Worm (Caenorhabditis elegans) whole organism, L1 larva: ENCODE results near the gene srh-192.

Experiments
- C04F5.9 ChIP-seq: sonication (generic microtip); optimal IDR thresholded peaks from 2 replicates; lab custom pipeline; 2016; ENCODE audit warnings: missing genetic modification characterization, missing compliant biosample characterization
- C34B4.2 ChIP-seq: sonication (generic microtip); optimal IDR thresholded peaks from 2 replicates; lab custom pipeline; 2017; ENCODE audit warnings: mild to moderate bottlenecking, missing genetic modification characterization, missing compliant biosample characterization
- Y116A8C.19 ChIP-seq: sonication (generic microtip); optimal IDR thresholded peaks from 2 replicates; lab custom pipeline; 2016; ENCODE audit warnings: missing compliant biosample characterization, missing genetic modification characterization, borderline replicate concordance
- aha-1 ChIP-seq: fragments of 150-350 bp; optimal IDR thresholded peaks from 2 replicates; lab custom pipeline; 2014; ENCODE audit warnings: missing biosample characterization, missing genetic modification characterization
- alr-1 ChIP-seq: fragments of 200-800 bp; sonication (Bioruptor generic); optimal IDR thresholded peaks from 2 replicates; lab custom pipeline; 2018; ENCODE audit warnings: borderline replicate concordance, mild to moderate bottlenecking, missing genetic modification characterization, missing compliant biosample characterization
- aly-2 ChIP-seq: fragments of 150-350 bp; optimal IDR thresholded peaks from 2 replicates; lab custom pipeline; 2014; ENCODE audit warnings: missing biosample characterization, missing genetic modification characterization
- ama-1 ChIP-seq: fragments of 150-350 bp; optimal IDR thresholded peaks from 2 replicates; lab custom pipeline; 2014
- blmp-1 ChIP-seq: fragments of 150-350 bp; optimal IDR thresholded peaks from 2 replicates; lab custom pipeline; 2014; ENCODE audit warnings: missing biosample characterization, missing genetic modification characterization
- ceh-88 ChIP-seq: fragments of 200-800 bp; sonication (Bioruptor generic); IDR thresholded peaks from 2 replicates; pipeline ENCODE4 v1.3.6; 2022; ENCODE audit warnings: missing genetic modification characterization, missing compliant biosample characterization
- dpl-1 ChIP-seq, 3 experiments: fragments of 150-350 bp in 2 of 3; sonication (generic microtip) in 1 of 3; optimal IDR thresholded peaks; 2 replicates each; lab custom pipeline; 2014 to 2017; ENCODE audit warnings: missing biosample characterization in 3 of 3, missing genetic modification characterization in 3 of 3, missing genetic modification reagents in 3 of 3
- efl-1 ChIP-seq, 4 experiments: fragments of 150-350 bp; optimal IDR thresholded peaks in 3 of 4; peaks in 1 of 4; 1 replicate in 1 of 4; 2 replicates in 3 of 4; lab custom pipeline; 2014; ENCODE audit warnings: missing biosample characterization in 2 of 4, missing genetic modification characterization in 2 of 4, missing genetic modification reagents in 2 of 4
- efl-3 ChIP-seq: fragments of 200-800 bp; sonication (Bioruptor generic); optimal IDR thresholded peaks from 2 replicates; lab custom pipeline; 2018; ENCODE audit warnings: mild to moderate bottlenecking, missing genetic modification characterization, missing compliant biosample characterization
- elt-2 ChIP-seq: sonication (generic microtip); optimal IDR thresholded peaks from 2 replicates; lab custom pipeline; 2016; ENCODE audit warnings: missing genetic modification characterization, mild to moderate bottlenecking, inconsistent platforms, missing compliant biosample characterization, missing genetic modification reagents
- fkh-4 ChIP-seq: sonication (generic microtip); optimal IDR thresholded peaks from 2 replicates; lab custom pipeline; 2016; ENCODE audit warnings: missing compliant biosample characterization, missing genetic modification characterization, borderline replicate concordance
- fkh-8 ChIP-seq: sonication (generic microtip); optimal IDR thresholded peaks from 2 replicates; lab custom pipeline; 2016; ENCODE audit warnings: mild to moderate bottlenecking, missing genetic modification characterization, missing compliant biosample characterization
- hlh-17 ChIP-seq: fragments of 200-800 bp; sonication (Bioruptor generic); optimal IDR thresholded peaks from 2 replicates; lab custom pipeline; 2018; ENCODE audit warnings: missing genetic modification characterization, mild to moderate bottlenecking, missing compliant biosample characterization, moderate library complexity, borderline replicate concordance
- hlh-4 ChIP-seq: sonication (generic microtip); optimal IDR thresholded peaks from 2 replicates; lab custom pipeline; 2016; ENCODE audit warnings: mild to moderate bottlenecking, missing genetic modification characterization, missing compliant biosample characterization
- hpl-2 ChIP-seq: fragments of 150-350 bp; optimal IDR thresholded peaks from 2 replicates; lab custom pipeline; 2014; ENCODE audit warnings: missing biosample characterization, missing genetic modification reagents, missing genetic modification characterization
- irx-1 ChIP-seq: sonication (generic microtip); optimal IDR thresholded peaks from 2 replicates; lab custom pipeline; 2016; ENCODE audit warnings: missing genetic modification characterization, missing compliant biosample characterization
- isw-1 ChIP-seq: fragments of 200-800 bp; sonication (Bioruptor generic); IDR thresholded peaks from 2 replicates; pipeline ENCODE4 v1.3.6; 2022; ENCODE audit warnings: missing genetic modification characterization, missing compliant biosample characterization
- jun-1 ChIP-seq: fragments of 150-350 bp; optimal IDR thresholded peaks from 2 replicates; lab custom pipeline; 2014; ENCODE audit warnings: missing biosample characterization, missing genetic modification reagents, missing genetic modification characterization
- lin-14 ChIP-seq: fragments of 200-800 bp; sonication (Bioruptor generic); optimal IDR thresholded peaks from 2 replicates; lab custom pipeline; 2018; ENCODE audit warnings: mild to moderate bottlenecking, missing genetic modification characterization, moderate library complexity, missing compliant biosample characterization
- lin-39 ChIP-seq: fragments of 150-350 bp; optimal IDR thresholded peaks from 2 replicates; lab custom pipeline; 2014; ENCODE audit warnings: missing biosample characterization, missing genetic modification reagents, missing genetic modification characterization
- lir-3 ChIP-seq: sonication (generic microtip); optimal IDR thresholded peaks from 2 replicates; lab custom pipeline; 2016; ENCODE audit warnings: mild to moderate bottlenecking, missing genetic modification characterization, moderate library complexity, missing compliant biosample characterization; ENCODE audit not compliant: poor library complexity
- mdl-1 ChIP-seq, 2 experiments: fragments of 150-350 bp; optimal IDR thresholded peaks; 2 replicates each; lab custom pipeline; 2014 to 2017; ENCODE audit warnings: missing biosample characterization in 2 of 2, missing genetic modification characterization in 2 of 2, inconsistent platforms in 1 of 2
- mep-1 ChIP-seq: fragments of 150-350 bp; optimal IDR thresholded peaks from 2 replicates; lab custom pipeline; 2014; ENCODE audit warnings: missing biosample characterization, missing genetic modification characterization
- nhr-19 ChIP-seq: fragments of 200-800 bp; sonication (Bioruptor generic); conservative IDR thresholded peaks from 2 replicates; pipeline ENCODE4 v1.3.6; 2022; ENCODE audit warnings: missing genetic modification characterization, missing compliant biosample characterization
- nhr-28 ChIP-seq: fragments of 150-350 bp; optimal IDR thresholded peaks from 2 replicates; lab custom pipeline; 2014; ENCODE audit warnings: missing biosample characterization, missing genetic modification characterization
- nhr-47 ChIP-seq: sonication (generic microtip); optimal IDR thresholded peaks from 2 replicates; lab custom pipeline; 2016; ENCODE audit warnings: mild to moderate bottlenecking, missing genetic modification characterization, moderate library complexity, missing compliant biosample characterization
- nhr-71 ChIP-seq: sonication (generic microtip); optimal IDR thresholded peaks from 2 replicates; lab custom pipeline; 2016; ENCODE audit warnings: mild to moderate bottlenecking, missing genetic modification characterization, moderate library complexity, missing compliant biosample characterization
- nhr-76 ChIP-seq: sonication (generic microtip); optimal IDR thresholded peaks from 2 replicates; lab custom pipeline; 2017; ENCODE audit warnings: missing biosample characterization, missing genetic modification characterization
- nhr-85 ChIP-seq: sonication (generic microtip); peaks from one replicate; lab custom pipeline; 2016; ENCODE audit warnings: missing genetic modification characterization, inconsistent platforms, missing compliant biosample characterization
- nhr-90 ChIP-seq: sonication (generic microtip); optimal IDR thresholded peaks from 2 replicates; lab custom pipeline; 2016; ENCODE audit warnings: mild to moderate bottlenecking, missing genetic modification characterization, missing compliant biosample characterization; ENCODE audit not compliant: poor library complexity
- pag-3 ChIP-seq: sonication (generic microtip); optimal IDR thresholded peaks from 2 replicates; lab custom pipeline; 2017; ENCODE audit warnings: missing genetic modification characterization, mild to moderate bottlenecking, missing compliant biosample characterization, antibody characterized with exemption, borderline replicate concordance; ENCODE audit not compliant: insufficient read depth
- pqm-1 ChIP-seq: sonication (generic microtip); optimal IDR thresholded peaks from 3 replicates; lab custom pipeline; 2017; ENCODE audit warnings: missing biosample characterization, missing genetic modification characterization
- snpc-4 ChIP-seq: fragments of 150-350 bp; optimal IDR thresholded peaks from 2 replicates; lab custom pipeline; 2014; ENCODE audit warnings: missing biosample characterization, missing genetic modification characterization
- sox-4 ChIP-seq: sonication (generic microtip); optimal IDR thresholded peaks from 2 replicates; lab custom pipeline; 2016; ENCODE audit warnings: missing genetic modification characterization, missing compliant biosample characterization
- sptf-1 ChIP-seq: fragments of 150-350 bp; optimal IDR thresholded peaks from 2 replicates; lab custom pipeline; 2014; ENCODE audit warnings: missing biosample characterization, missing genetic modification characterization
- sup-37 ChIP-seq: fragments of 200-800 bp; sonication (Bioruptor generic); optimal IDR thresholded peaks from 2 replicates; lab custom pipeline; 2018; ENCODE audit warnings: mild to moderate bottlenecking, missing genetic modification characterization, missing compliant biosample characterization
- swsn-7 ChIP-seq: sonication (generic microtip); optimal IDR thresholded peaks from 2 replicates; lab custom pipeline; 2016; ENCODE audit warnings: missing genetic modification characterization, missing compliant biosample characterization
- tlp-1 ChIP-seq: fragments of 150-350 bp; optimal IDR thresholded peaks from 2 replicates; lab custom pipeline; 2014; ENCODE audit warnings: missing biosample characterization, missing genetic modification characterization
- unc-130 ChIP-seq: fragments of 150-350 bp; optimal IDR thresholded peaks from 2 replicates; lab custom pipeline; 2017; ENCODE audit warnings: missing biosample characterization, missing genetic modification characterization, inconsistent platforms
- unc-30 ChIP-seq: sonication (generic microtip); optimal IDR thresholded peaks from 2 replicates; lab custom pipeline; 2017; ENCODE audit warnings: missing biosample characterization, missing genetic modification characterization
- unc-86 ChIP-seq: sonication (generic microtip); optimal IDR thresholded peaks from 2 replicates; lab custom pipeline; 2016; ENCODE audit warnings: missing genetic modification characterization, missing compliant biosample characterization
- unc-98 ChIP-seq: fragments of 200-800 bp; sonication (Bioruptor generic); IDR thresholded peaks from 2 replicates; pipeline ENCODE4 v1.3.6; 2022; ENCODE audit warnings: missing genetic modification characterization, missing compliant biosample characterization
- zip-4 ChIP-seq: fragments of 200-800 bp; sonication (Bioruptor generic); optimal IDR thresholded peaks from 2 replicates; lab custom pipeline; 2018; ENCODE audit warnings: mild to moderate bottlenecking, missing genetic modification characterization, moderate library complexity, missing compliant biosample characterization
- ztf-4 ChIP-seq: fragments of 150-350 bp; optimal IDR thresholded peaks from 2 replicates; lab custom pipeline; 2014; ENCODE audit warnings: missing biosample characterization, missing genetic modification characterization

The srh-192 gene

ce11 chrV:4357369-4357768 lies 42.4 kb upstream of the srh-192 start (continued):
- TF ChIP-seq mep-1 (tag; lab: Kevin White, UChicago) = peak; percentile 7
- TF ChIP-seq pag-3 = no peak
- no peak for TF ChIP-seq ceh-88
- TF ChIP-seq lin-14 (GFP tag; lab: Kevin White, UChicago) = peak; percentile 80
- no peak for TF ChIP-seq sox-4
- no peak for TF ChIP-seq aly-2 (tag; lab: Kevin White, UChicago)
- no peak for TF ChIP-seq ztf-4 (tag; lab: Kevin White, UChicago)
- no peak for TF ChIP-seq lin-39 (tag; lab: Kevin White, UChicago)
- no peak for TF ChIP-seq sup-37 (GFP tag; lab: Kevin White, UChicago)
- no peak for TF ChIP-seq snpc-4 (tag; lab: Kevin White, UChicago)
- no peak for TF ChIP-seq hlh-4 (tag; lab: Kevin White, UChicago)
- TF ChIP-seq Y116A8C.19 = no peak
- no peak for TF ChIP-seq nhr-76 (tag; lab: Kevin White, UChicago)
- no peak for TF ChIP-seq isw-1 (GFP tag; lab: Robert Waterston, UW)
- TF ChIP-seq zip-4 (GFP tag; lab: Kevin White, UChicago) = no peak
- no peak for TF ChIP-seq fkh-8 (tag; lab: Kevin White, UChicago)
- TF ChIP-seq nhr-71 (tag; lab: Kevin White, UChicago) = peak; percentile 46
- no peak for TF ChIP-seq alr-1
- TF ChIP-seq sptf-1 (tag; lab: Kevin White, UChicago) = no peak
- TF ChIP-seq blmp-1 (tag; lab: Kevin White, UChicago) = peak; percentile 93
- no peak for TF ChIP-seq nhr-85 (tag; lab: Kevin White, UChicago)
- no peak for TF ChIP-seq nhr-28
- no peak for TF ChIP-seq hpl-2 (GFP tag; lab: Kevin White, UChicago)
- TF ChIP-seq jun-1 = no peak
- no peak for TF ChIP-seq swsn-7 (tag; lab: Kevin White, UChicago)
- no peak for TF ChIP-seq C04F5.9 (tag; lab: Kevin White, UChicago)
- TF ChIP-seq C34B4.2 = no peak
- no peak for TF ChIP-seq fkh-4 (tag; lab: Kevin White, UChicago)
- no peak for TF ChIP-seq efl-1 (optimal IDR thresholded peaks at IDR 0.05; lab: Kevin White, UChicago)
- TF ChIP-seq efl-1 (GFP tag; optimal IDR thresholded peaks at IDR 0.05 in 1 of 2; lab: Kevin White, UChicago) = no peak
- TF ChIP-seq unc-98 (GFP tag; lab: Robert Waterston, UW) = no peak

ce11 chrV:4356047-4356612 lies 41.2 kb upstream of the srh-192 start:
- peak; percentile 52 for TF ChIP-seq lin-14 (GFP tag; lab: Kevin White, UChicago)
- no peak for TF ChIP-seq aha-1
- peak; percentile 24 for TF ChIP-seq nhr-71 (tag; lab: Kevin White, UChicago)

- TF ChIP-seq ama-1 (no peak), nhr-76 (tag; lab: Kevin White, UChicago) (no peak), efl-3 (GFP tag; lab: Kevin White, UChicago) (no peak), isw-1 (GFP tag; lab: Robert Waterston, UW) (no peak; the same call in 1 of the 2 replicates), lir-3 (no peak), tlp-1 (tag; lab: Kevin White, UChicago) (no peak), mep-1 (tag; lab: Kevin White, UChicago) (no peak), nhr-47 (tag; lab: Kevin White, UChicago) (peak; percentile 58), pag-3 (no peak), unc-86 (tag; lab: Kevin White, UChicago) (peak; percentile 37), mdl-1 (tag; optimal IDR thresholded peaks at IDR 0.05; lab: Kevin White, UChicago) (peak in 1 of 2 experiments; percentile 53), swsn-7 (tag; lab: Kevin White, UChicago) (peak; percentile 38), hlh-17 (GFP tag; lab: Kevin White, UChicago) (no peak), jun-1 (peak; percentile 18), unc-30 (tag; lab: Kevin White, UChicago) (no peak), pqm-1 (no peak), Y116A8C.19 (no peak), alr-1 (no peak), unc-130 (tag; lab: Kevin White, UChicago) (peak; percentile 43), nhr-90 (tag; lab: Kevin White, UChicago) (peak; percentile 19), dpl-1 (GFP tag; optimal IDR thresholded peaks at IDR 0.05; lab: Kevin White, UChicago) (peak; percentile 91 to 96 (median 95)), zip-4 (GFP tag; lab: Kevin White, UChicago) (no peak), elt-2 (no peak), nhr-71 (tag; lab: Kevin White, UChicago) (peak; percentile 68), fkh-8 (tag; lab: Kevin White, UChicago) (peak; percentile 30), hlh-4 (tag; lab: Kevin White, UChicago) (no peak), nhr-19 (GFP tag; lab: Robert Waterston, UW) (peak; percentile 39), lin-39 (tag; lab: Kevin White, UChicago) (no peak), irx-1 (peak; percentile 12)
Observed at ce11 chrV:4346799-4347198, 31.8 kb upstream of the srh-192 start, which contains the start of gene mcm-7. Gene mcm-7 (plus strand): TSS chrV:4347166.
